Worm (Caenorhabditis elegans) whole organism, midembryonic: ENCODE results near the gene ntl-3.

Source experiments
- T22C8.4 ChIP-seq: fragments of 200-800 bp; sonication (Bioruptor generic); IDR thresholded peaks from 2 replicates; pipeline ENCODE4 v1.3.6; 2022; ENCODE audit warnings: missing genetic modification characterization, missing compliant biosample characterization
- cog-1 ChIP-seq: sonication (generic microtip); optimal IDR thresholded peaks from 2 replicates; lab custom pipeline; 2016; ENCODE audit warnings: missing genetic modification characterization, missing compliant biosample characterization
- flt-1 ChIP-seq: fragments of 200-800 bp; sonication (Bioruptor generic); IDR thresholded peaks from 2 replicates; pipeline ENCODE4 v1.3.6; 2022; ENCODE audit warnings: missing genetic modification characterization, missing compliant biosample characterization
- klf-2 ChIP-seq: fragments of 200-800 bp; sonication (Bioruptor generic); conservative IDR thresholded peaks from 2 replicates; pipeline ENCODE4 v1.3.6; 2022; ENCODE audit warnings: missing genetic modification reagents, missing genetic modification characterization, missing compliant biosample characterization
- med-1 ChIP-seq: sonication (generic microtip); optimal IDR thresholded peaks from 2 replicates; lab custom pipeline; 2017; ENCODE audit warnings: missing genetic modification characterization, mild to moderate bottlenecking, missing compliant biosample characterization, antibody characterized with exemption, missing genetic modification reagents; ENCODE audit not compliant: insufficient read depth
- ref-1 ChIP-seq: fragments of 200-800 bp; sonication (Bioruptor generic); conservative IDR thresholded peaks from 2 replicates; pipeline ENCODE4 v1.3.6; 2022; ENCODE audit warnings: missing genetic modification reagents, missing genetic modification characterization, missing compliant biosample characterization
- tab-1 ChIP-seq: fragments of 200-800 bp; sonication (Bioruptor generic); IDR thresholded peaks from 2 replicates; pipeline ENCODE4 v1.3.6; 2022; ENCODE audit warnings: missing genetic modification characterization, missing compliant biosample characterization
- ztf-23 ChIP-seq: fragments of 200-800 bp; sonication (Bioruptor generic); IDR thresholded peaks from 2 replicates; pipeline ENCODE4 v1.3.6; 2022; ENCODE audit warnings: missing genetic modification reagents, missing genetic modification characterization, missing compliant biosample characterization
- ztf-29 ChIP-seq: fragments of 200-800 bp; sonication (Bioruptor generic); IDR thresholded peaks from 2 replicates; pipeline ENCODE4 v1.3.6; 2022; ENCODE audit warnings: missing genetic modification reagents, missing genetic modification characterization, missing compliant biosample characterization

The ntl-3 gene

DNA sequence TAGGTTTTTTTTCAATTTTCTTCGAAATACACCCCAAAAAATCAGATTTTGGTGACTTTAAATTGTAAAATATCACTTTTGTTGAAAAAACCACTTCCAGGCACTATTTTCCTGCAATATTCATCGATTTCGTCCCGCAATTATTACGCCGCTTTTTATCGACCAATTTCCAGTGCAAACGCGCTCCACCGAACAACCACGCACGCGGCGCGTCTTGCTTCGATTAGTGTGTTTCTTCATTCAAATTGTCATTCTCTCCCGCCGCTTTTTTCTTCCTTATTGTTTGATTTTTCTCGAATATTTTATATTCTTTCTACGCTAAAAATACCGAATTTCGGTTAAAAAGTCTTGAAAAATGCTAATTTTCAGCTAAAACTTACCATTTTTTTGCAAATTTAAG is 20.6 kb downstream of the ntl-3 start:
- peak; percentile 55; the same call in 1 of the 2 replicates for TF ChIP-seq tab-1 (GFP tag; lab: Robert Waterston, UW)
- peak; percentile 64; the same call in 1 of the 2 replicates for TF ChIP-seq ztf-23 (GFP tag; lab: Robert Waterston, UW)
- TF ChIP-seq cog-1, result no peak
- TF ChIP-seq ref-1 (GFP tag; lab: Robert Waterston, UW), result no peak
- TF ChIP-seq med-1 (GFP tag; lab: Kevin White, UChicago), result no peak
- TF ChIP-seq T22C8.4, result peak; percentile 86
- TF ChIP-seq flt-1 (GFP tag; lab: Robert Waterston, UW), result peak; percentile 74

DNA sequence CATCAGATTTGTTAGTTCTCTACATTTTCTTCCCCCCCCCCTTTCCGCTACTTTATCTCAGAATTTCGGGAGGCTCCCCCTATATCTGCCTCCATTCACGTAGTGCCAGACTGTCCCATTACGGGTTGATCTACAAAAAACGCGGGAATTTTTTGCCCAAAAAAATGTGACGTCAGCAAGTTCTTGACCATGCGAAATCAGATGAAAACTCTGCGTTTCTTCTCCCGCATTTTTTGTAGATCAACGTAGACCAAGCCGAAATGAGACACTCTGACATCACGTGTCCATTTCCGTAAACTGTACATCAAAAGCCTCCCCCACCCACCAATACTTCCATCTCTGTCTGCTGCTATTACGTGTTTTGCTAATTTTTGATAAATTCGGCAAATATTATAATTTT is 21.7 kb downstream of the ntl-3 start:
- TF ChIP-seq flt-1 (GFP tag; lab: Robert Waterston, UW), result no peak
- no peak for TF ChIP-seq cog-1
- no peak for TF ChIP-seq ztf-23 (GFP tag; lab: Robert Waterston, UW)
- TF ChIP-seq ztf-29 (GFP tag; lab: Robert Waterston, UW), result no peak
- no peak for TF ChIP-seq klf-2 (GFP tag; lab: Robert Waterston, UW)

DNA sequence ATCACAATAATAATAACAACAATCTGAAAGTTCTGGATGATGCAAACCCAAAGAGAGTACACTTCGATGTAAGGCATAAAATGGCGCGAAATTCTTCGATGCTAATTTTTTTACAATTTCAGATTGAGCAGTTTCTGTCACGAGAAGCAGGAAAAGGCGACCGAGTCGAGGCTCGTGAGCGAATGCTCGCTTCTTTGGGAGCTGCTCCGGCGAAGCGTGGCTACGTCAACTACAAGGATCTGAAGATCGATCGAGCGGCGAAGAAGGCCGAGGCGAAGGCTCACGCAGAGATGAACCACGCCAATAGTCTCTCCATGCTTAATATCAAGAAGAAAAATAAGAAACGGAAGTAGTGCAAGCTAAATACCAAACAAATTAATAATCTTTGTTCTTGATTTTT is 22.2 kb downstream of the ntl-3 start:
- TF ChIP-seq ztf-29 (GFP tag; lab: Robert Waterston, UW), result no peak
- TF ChIP-seq flt-1 (GFP tag; lab: Robert Waterston, UW), result no peak
- TF ChIP-seq ztf-23 (GFP tag; lab: Robert Waterston, UW), result no peak
- no peak for TF ChIP-seq ref-1 (GFP tag; lab: Robert Waterston, UW)
- no peak for TF ChIP-seq T22C8.4
- TF ChIP-seq tab-1 (GFP tag; lab: Robert Waterston, UW), result no peak
- TF ChIP-seq klf-2 (GFP tag; lab: Robert Waterston, UW), result no peak
- TF ChIP-seq cog-1, result no peak
- TF ChIP-seq med-1 (GFP tag; lab: Kevin White, UChicago), result no peak

ce11 chrIII:11823260-11823659 is 23.0 kb downstream of the ntl-3 start, which contains the start of gene C18D11.3:
Gene C18D11.3 (plus strand): TSS chrIII:11823448.
- peak; percentile 66; the same call in 1 of the 2 replicates for TF ChIP-seq ztf-23 (GFP tag; lab: Robert Waterston, UW)
- no peak for TF ChIP-seq cog-1
- TF ChIP-seq tab-1 (GFP tag; lab: Robert Waterston, UW), result no peak
- no peak for TF ChIP-seq ref-1 (GFP tag; lab: Robert Waterston, UW)
- TF ChIP-seq flt-1 (GFP tag; lab: Robert Waterston, UW), result 0 out of 2 replicates have a peak, but pooled peaks have one; percentile 35
- TF ChIP-seq med-1 (GFP tag; lab: Kevin White, UChicago), result no peak
- TF ChIP-seq klf-2 (GFP tag; lab: Robert Waterston, UW), result no peak
- no peak for TF ChIP-seq T22C8.4

ce11 chrIII:11822407-11822806 is 23.9 kb downstream of the ntl-3 start, which contains the start of gene maa-1:
Gene maa-1 (minus strand): TSS chrIII:11822526.
- TF ChIP-seq flt-1 (GFP tag; lab: Robert Waterston, UW) (no peak), cog-1 (no peak), ztf-23 (GFP tag; lab: Robert Waterston, UW) (no peak), tab-1 (GFP tag; lab: Robert Waterston, UW) (no peak), ztf-29 (GFP tag; lab: Robert Waterston, UW) (no peak), med-1 (GFP tag; lab: Kevin White, UChicago) (no peak), ref-1 (GFP tag; lab: Robert Waterston, UW) (no peak), klf-2 (GFP tag; lab: Robert Waterston, UW) (no peak), T22C8.4 (no peak)

ce11 chrIII:11817865-11818264 is 28.4 kb downstream of the ntl-3 start:
- TF ChIP-seq flt-1 (GFP tag; lab: Robert Waterston, UW) (no peak), ztf-29 (GFP tag; lab: Robert Waterston, UW) (no peak), T22C8.4 (no peak), ztf-23 (GFP tag; lab: Robert Waterston, UW) (no peak)

- TF ChIP-seq ztf-23 (GFP tag; lab: Robert Waterston, UW) (no peak), T22C8.4 (no peak), ztf-29 (GFP tag; lab: Robert Waterston, UW) (no peak), flt-1 (GFP tag; lab: Robert Waterston, UW) (no peak), klf-2 (GFP tag; lab: Robert Waterston, UW) (no peak), med-1 (GFP tag; lab: Kevin White, UChicago) (no peak), cog-1 (no peak), ref-1 (GFP tag; lab: Robert Waterston, UW) (no peak), tab-1 (GFP tag; lab: Robert Waterston, UW) (no peak)
Observed at ce11 chrIII:11816523-11817003, 29.7 kb downstream of the ntl-3 start, which contains the start of gene C18D11.1. Gene C18D11.1 (plus strand): TSS chrIII:11816573.

DNA sequence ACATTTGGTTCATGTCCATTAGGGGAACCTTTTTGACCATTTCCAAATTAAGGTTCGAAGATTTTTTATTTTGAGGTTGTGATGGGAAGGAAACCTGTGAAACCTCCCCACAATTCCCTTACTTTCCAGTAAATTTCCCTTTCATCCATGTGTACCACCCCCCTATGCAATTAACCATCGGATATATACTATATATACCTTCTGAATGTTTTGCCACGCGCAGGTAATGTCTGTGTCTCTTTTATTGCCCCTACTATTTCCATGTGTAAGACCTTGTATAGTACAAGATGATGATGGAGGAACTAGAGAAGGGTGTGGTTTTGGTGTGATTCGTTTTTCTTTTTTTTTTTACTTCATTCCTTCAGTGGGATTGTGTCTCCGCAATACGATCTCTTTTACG is 31.6 kb downstream of the ntl-3 start:
- no peak for TF ChIP-seq ztf-29 (GFP tag; lab: Robert Waterston, UW)
- TF ChIP-seq T22C8.4, result no peak
- TF ChIP-seq ztf-23 (GFP tag; lab: Robert Waterston, UW), result no peak
- no peak for TF ChIP-seq klf-2 (GFP tag; lab: Robert Waterston, UW)
- TF ChIP-seq med-1 (GFP tag; lab: Kevin White, UChicago), result no peak
- no peak for TF ChIP-seq ref-1 (GFP tag; lab: Robert Waterston, UW)
- no peak for TF ChIP-seq tab-1 (GFP tag; lab: Robert Waterston, UW)
- no peak for TF ChIP-seq cog-1
- TF ChIP-seq flt-1 (GFP tag; lab: Robert Waterston, UW), result no peak

DNA sequence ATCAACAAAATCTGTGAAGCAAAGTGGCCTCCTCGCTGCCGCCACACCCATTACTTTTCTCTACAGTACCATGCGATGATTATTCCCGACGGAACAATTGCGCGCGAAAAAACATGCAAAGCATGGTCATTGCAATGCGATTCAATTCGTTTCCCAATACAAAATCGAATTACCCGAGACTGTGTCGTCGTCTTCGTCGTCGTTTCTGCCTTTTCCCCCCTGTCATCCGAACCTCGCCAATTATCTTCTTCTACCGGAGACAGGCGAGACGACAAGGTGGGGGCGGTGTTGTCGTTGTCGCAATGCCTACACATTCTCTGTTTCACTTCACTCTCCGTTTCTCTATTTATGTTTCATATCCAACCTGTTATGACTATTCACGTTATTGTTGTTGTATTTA is 34.4 kb downstream of the ntl-3 start:
- TF ChIP-seq flt-1 (GFP tag; lab: Robert Waterston, UW), result no peak
- TF ChIP-seq cog-1, result no peak
- TF ChIP-seq ztf-23 (GFP tag; lab: Robert Waterston, UW), result no peak
- TF ChIP-seq ref-1 (GFP tag; lab: Robert Waterston, UW), result no peak
- no peak for TF ChIP-seq med-1 (GFP tag; lab: Kevin White, UChicago)
- no peak for TF ChIP-seq tab-1 (GFP tag; lab: Robert Waterston, UW)
- TF ChIP-seq klf-2 (GFP tag; lab: Robert Waterston, UW), result no peak
